Fruit fly (Drosophila melanogaster): Measurements from ENCODE around the gene AdamTS-B.

DNA sequence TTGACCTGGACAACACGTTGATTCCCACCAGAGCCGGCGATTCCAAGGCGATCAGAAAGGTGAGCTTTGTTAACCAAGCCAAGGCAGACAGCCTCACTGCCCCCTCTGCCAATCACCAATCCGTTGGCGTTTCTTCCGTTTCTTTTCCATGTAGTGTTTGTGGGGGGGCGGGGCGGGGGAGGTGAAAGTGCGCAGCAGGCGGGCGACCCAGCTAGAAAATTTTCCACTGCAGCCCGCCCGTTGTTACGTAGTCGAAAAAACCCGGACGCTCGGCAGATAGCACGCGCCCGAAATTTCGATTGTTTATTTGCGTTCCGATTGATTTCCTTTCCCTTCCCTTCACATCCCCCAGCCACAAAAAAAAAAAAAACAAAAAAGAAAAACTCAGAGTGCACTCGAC lies 57.8 kb downstream of the AdamTS-B start:
- no peak for TF ChIP-seq EcR (GFP tag; optimal IDR thresholded peaks at IDR 0.05)
- TF ChIP-seq rn (GFP tag; IDR thresholded peaks at IDR 0.05): no peak
- TF ChIP-seq CG34367 (tag; optimal IDR thresholded peaks at IDR 0.05): no peak
- TF ChIP-seq CG10348 (GFP tag; IDR thresholded peaks at IDR 0.05): no peak
- no peak for TF ChIP-seq CG8159 (tag; optimal IDR thresholded peaks at IDR 0.05)
- TF ChIP-seq CG15710 (tag; optimal IDR thresholded peaks at IDR 0.05): no peak
- no peak for TF ChIP-seq Pif1B (GFP tag; optimal IDR thresholded peaks at IDR 0.05)
- TF ChIP-seq CG12605 (GFP tag; IDR thresholded peaks at IDR 0.05): no peak
- TF ChIP-seq CG13204 (GFP tag; optimal IDR thresholded peaks at IDR 0.05): no peak

Data from whole organism, pupa.